Worm (Caenorhabditis elegans): ENCODE data around the gene Y57G11C.1147.

- TF ChIP-seq madf-6 (GFP tag; IDR thresholded peaks at IDR 0.05) (no peak), snpc-1.1 (tag; optimal IDR thresholded peaks at IDR 0.05; ENCODE audit: insufficient read depth) (no peak), athp-1 (tag; optimal IDR thresholded peaks at IDR 0.05) (no peak), die-1 (tag; optimal IDR thresholded peaks at IDR 0.05) (no peak), tlf-1 (GFP tag; optimal IDR thresholded peaks at IDR 0.05) (no peak), dox-1 (GFP tag; IDR thresholded peaks at IDR 0.05) (no peak), tbp1 (GFP tag; optimal IDR thresholded peaks at IDR 0.05) (no peak), pha-4 (tag; optimal IDR thresholded peaks at IDR 0.05) (no peak), him-1 (tag; optimal IDR thresholded peaks at IDR 0.05) (no peak), lin-26 (GFP tag; IDR thresholded peaks at IDR 0.05) (no peak), bed-2 (GFP tag; IDR thresholded peaks at IDR 0.05) (no peak), hmg-20 (GFP tag; IDR thresholded peaks at IDR 0.05) (no peak), ztf-25 (GFP tag; IDR thresholded peaks at IDR 0.05) (no peak), zim-3 (tag; optimal IDR thresholded peaks at IDR 0.05) (no peak)
Measured at ce11 chrIV:14793900-14794624, 3.3 kb downstream of the Y57G11C.1147 start.

All from whole organism, young adult.